Worm (Caenorhabditis elegans) whole organism, L1 larva: ENCODE measurements around the gene vps-29.
A peak's percentile ranks its signal among the peaks of the same experiment; 100 is the strongest.

ENCODE experiments used
- aly-2 ChIP-seq: fragments of 150-350 bp; optimal IDR thresholded peaks from 2 replicates; lab custom pipeline; 2014; ENCODE audit warnings: missing biosample characterization, missing genetic modification characterization
- fkh-4 ChIP-seq: sonication (generic microtip); optimal IDR thresholded peaks from 2 replicates; lab custom pipeline; 2016; ENCODE audit warnings: missing compliant biosample characterization, missing genetic modification characterization, borderline replicate concordance
- lsy-2 ChIP-seq, 2 experiments: fragments of 150-350 bp; optimal IDR thresholded peaks; 2 replicates each; lab custom pipeline; 2014; ENCODE audit warnings: missing biosample characterization in 2 of 2, missing genetic modification characterization in 2 of 2
- mdl-1 ChIP-seq, 2 experiments: fragments of 150-350 bp; optimal IDR thresholded peaks; 2 replicates each; lab custom pipeline; 2014 to 2017; ENCODE audit warnings: missing biosample characterization in 2 of 2, missing genetic modification characterization in 2 of 2, inconsistent platforms in 1 of 2
- mep-1 ChIP-seq: fragments of 150-350 bp; optimal IDR thresholded peaks from 2 replicates; lab custom pipeline; 2014; ENCODE audit warnings: missing biosample characterization, missing genetic modification characterization
- sox-4 ChIP-seq: sonication (generic microtip); optimal IDR thresholded peaks from 2 replicates; lab custom pipeline; 2016; ENCODE audit warnings: missing genetic modification characterization, missing compliant biosample characterization

ce11 chrIII:10153003-10153402 lies 40.1 kb upstream of the vps-29 start:
- TF ChIP-seq lsy-2 (tag; optimal IDR thresholded peaks at IDR 0.05; lab: Kevin White, UChicago) (peak; percentile 37 to 64), sox-4 (tag; lab: Kevin White, UChicago) (no peak), fkh-4 (no peak), mdl-1 (tag; optimal IDR thresholded peaks at IDR 0.05; lab: Kevin White, UChicago) (peak in 1 of 2 experiments; percentile 35), mep-1 (tag; lab: Kevin White, UChicago) (no peak), aly-2 (no peak)
